Worm (Caenorhabditis elegans) whole organism, L3 larva: Measurements from ENCODE around the gene fbxb-42.

Experiments used
- unc-62 ChIP-seq: fragments of 150-350 bp; sonication (generic microtip); optimal IDR thresholded peaks from 4 replicates; lab custom pipeline; 2014; ENCODE audit warnings: missing biosample characterization, missing genetic modification reagents, missing genetic modification characterization
- zag-1 ChIP-seq: fragments of 150-350 bp; optimal IDR thresholded peaks from 2 replicates; lab custom pipeline; 2014; ENCODE audit warnings: missing biosample characterization, missing genetic modification characterization

ce11 chrII:1504266-1504665 is 33.2 kb upstream of the fbxb-42 start, which contains the start of gene fdgt-1:
- no peak for TF ChIP-seq zag-1 (tag; lab: Kevin White, UChicago)
- TF ChIP-seq unc-62 (GFP tag; lab: Kevin White, UChicago), result no peak
